Fruit fly (Drosophila melanogaster): Measurements from ENCODE around the gene CG34178.

Gene CG34178

DNA sequence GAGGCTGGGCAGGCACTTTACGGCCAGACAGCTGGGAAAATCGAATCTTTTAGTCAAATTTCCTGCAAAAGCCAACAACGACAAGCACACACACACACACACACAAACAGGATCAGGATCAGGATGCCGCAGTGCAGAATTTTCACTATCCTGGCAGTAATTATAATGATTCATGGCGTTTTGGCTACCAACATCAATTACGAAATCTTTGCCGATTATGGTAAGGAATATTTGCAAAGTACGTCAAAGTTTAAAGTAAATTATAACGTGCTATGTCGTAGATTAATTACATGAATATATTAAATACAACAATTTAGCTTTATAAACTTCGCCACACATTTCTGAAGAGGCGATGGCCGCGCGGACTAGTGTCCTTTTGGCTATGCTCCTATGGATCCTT is at the start of gene CG34178, which contains the start of gene CG34177:
TSS of gene CG34178 (plus strand) at position 301 of the 400 bp plus-strand sequence.
TSS of gene CG34177 (plus strand) at position 301 of the 400 bp plus-strand sequence.
- TF ChIP-seq CTCF (optimal IDR thresholded peaks at IDR 0.05) = no peak
- TF ChIP-seq CG8478 (optimal IDR thresholded peaks at IDR 0.05) = no peak

DNA sequence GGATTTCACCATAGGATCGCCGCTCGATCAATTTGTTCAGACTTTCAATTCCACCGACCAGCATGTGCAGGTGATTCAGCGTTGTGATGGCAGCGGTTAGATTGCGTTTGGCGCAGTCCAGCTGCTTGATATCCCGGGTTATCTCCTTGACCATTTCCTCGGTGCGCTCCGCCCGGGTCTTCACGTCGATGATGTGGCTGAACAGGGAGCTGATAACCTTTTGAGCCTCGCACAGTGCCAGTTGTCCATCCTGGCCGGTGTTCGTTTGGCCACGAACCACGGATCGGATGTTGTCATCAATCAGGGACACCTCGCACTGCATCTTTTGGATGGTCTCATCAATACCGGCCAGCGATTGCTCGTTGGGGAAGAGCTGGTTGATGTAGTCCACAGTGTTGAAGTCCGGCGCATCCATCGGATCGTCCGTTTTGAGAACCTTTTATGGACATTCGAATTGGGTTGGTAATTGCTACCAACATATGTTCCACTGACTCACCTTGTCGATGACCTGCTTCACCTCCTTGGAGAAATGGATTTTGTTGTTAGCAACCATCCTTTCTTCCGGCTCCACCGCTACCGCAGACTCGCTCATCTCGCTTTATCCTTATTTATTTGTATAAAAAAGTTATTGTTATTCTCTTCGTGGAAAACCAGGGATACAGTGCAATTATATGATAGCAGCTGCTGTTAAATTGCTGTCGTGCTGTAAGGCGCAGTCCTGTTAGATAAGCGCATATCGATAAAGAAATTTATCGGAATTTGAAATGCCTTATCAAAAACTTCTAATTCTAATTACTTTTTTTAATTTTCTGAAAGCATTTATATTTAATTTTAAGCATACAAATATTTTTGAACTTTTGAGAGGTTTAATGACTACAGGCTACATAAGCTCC is 48.1 kb upstream of the CG34178 start, which contains the start of gene Vps53:
TSS of gene Vps53 (minus strand) at position 676 of the 893 bp plus-strand sequence.
- no peak for TF ChIP-seq CG8478 (optimal IDR thresholded peaks at IDR 0.05)
- no peak for TF ChIP-seq CTCF (optimal IDR thresholded peaks at IDR 0.05)

DNA sequence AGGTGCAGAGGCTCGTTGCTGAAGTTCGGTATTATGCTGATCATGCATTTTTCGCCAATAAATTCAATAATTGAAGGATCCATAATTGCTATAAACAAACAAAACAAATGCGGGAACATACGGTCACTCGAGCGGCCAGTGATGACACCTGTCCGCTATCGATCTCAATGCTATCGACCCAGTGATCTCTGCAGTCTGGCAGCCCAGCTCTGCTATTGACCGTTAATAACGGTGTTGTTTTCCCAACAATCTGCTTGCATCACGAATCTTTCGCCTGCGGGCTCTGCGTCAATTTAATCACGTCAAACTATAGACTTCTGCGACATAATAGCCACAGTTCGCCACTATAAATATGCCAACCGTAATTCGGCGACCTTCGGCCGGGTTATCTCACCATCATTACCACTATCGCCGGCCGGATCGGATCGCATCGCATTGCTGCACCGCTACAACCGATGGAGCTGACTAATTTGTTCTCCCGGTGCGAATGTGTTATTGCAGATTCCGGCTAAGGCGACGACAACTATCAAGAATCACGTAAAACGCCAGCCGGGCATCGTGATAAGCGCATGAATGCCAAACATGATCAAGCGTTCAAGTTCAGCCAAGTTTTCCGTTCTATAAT is 46.7 kb upstream of the CG34178 start, which contains the start of gene Psf2:
TSS of gene Psf2 (minus strand) at position 431 of the 625 bp plus-strand sequence.
- TF ChIP-seq CTCF (optimal IDR thresholded peaks at IDR 0.05) = peak in 1 of 2 experiments; percentile 23
- no peak for TF ChIP-seq CG8478 (optimal IDR thresholded peaks at IDR 0.05)

- TF ChIP-seq CTCF (optimal IDR thresholded peaks at IDR 0.05) = no peak
- TF ChIP-seq CG8478 (optimal IDR thresholded peaks at IDR 0.05) = no peak
Observed at dm6 chr2L:4388027-4388426, 45.7 kb upstream of the CG34178 start, which contains the start of gene Tps1. Gene Tps1, plus strand, starts transcription at chr2L:4388327.

DNA sequence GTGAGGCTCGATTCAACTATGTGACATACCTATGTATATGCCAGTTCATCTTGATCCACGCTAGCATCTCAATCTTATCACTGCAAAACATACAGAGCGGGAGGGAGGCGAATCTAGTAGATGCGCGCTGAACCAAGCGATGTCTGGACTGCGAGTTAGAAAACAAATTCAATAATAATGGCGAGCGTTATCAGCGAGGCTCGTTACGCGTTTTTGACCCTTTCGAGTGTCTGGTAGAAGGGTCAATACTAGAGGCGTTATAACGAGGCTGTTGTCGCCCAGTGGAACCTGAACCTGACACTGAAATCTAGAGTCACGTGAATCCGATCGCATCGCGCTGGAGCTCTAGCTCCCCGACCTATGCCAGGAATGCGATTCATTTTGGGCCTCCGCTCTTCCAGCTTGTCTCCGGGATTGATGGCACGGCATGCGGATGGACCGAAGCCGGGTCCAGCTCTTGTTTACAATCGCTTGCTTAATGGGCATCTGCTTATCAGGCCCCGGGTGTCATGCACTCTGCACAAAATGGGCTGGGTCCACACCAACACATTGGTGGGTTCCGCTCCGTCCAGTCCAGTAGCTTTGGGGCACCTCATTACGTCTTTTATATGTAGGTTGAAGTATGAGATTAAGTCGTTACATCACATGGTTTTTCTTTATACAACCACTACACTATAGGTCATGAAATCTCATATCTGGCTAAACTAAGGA is 44.1 kb upstream of the CG34178 start:
- no peak for TF ChIP-seq CTCF (optimal IDR thresholded peaks at IDR 0.05)
- TF ChIP-seq CG8478 (optimal IDR thresholded peaks at IDR 0.05) = no peak

DNA sequence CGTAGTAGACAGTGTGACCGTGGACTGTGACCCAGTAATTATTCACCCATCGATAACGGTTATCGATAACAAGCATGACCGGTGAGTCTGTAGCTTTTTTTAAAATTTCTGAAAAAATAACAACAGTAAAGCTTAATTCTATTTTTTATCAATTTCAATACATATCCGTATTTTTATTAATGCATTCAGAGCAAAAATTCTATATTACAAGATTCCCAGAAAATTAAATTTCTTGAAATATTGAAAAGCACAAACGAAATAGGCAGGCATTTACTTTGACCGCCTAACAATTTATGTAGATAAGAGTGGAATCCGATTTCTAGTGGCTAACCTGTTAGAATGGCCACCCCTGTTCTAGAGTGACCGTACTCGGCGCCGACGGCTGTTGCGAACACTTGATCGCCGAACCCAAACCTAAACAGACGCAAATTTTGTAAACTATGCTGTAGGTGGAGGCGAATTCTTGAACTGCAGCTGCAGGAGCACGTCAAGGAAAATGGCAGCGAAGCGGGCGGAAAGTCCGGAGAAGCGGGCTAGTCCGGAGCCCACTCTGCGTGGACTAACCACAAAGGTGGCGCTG is 39.8 kb upstream of the CG34178 start, which contains the start of gene CG3652:
TSS of gene CG3652 (minus strand) at position 35 of the 580 bp plus-strand sequence.
- TF ChIP-seq CG8478 (optimal IDR thresholded peaks at IDR 0.05) (no peak), CTCF (optimal IDR thresholded peaks at IDR 0.05) (peak; percentile 22 to 33)

DNA sequence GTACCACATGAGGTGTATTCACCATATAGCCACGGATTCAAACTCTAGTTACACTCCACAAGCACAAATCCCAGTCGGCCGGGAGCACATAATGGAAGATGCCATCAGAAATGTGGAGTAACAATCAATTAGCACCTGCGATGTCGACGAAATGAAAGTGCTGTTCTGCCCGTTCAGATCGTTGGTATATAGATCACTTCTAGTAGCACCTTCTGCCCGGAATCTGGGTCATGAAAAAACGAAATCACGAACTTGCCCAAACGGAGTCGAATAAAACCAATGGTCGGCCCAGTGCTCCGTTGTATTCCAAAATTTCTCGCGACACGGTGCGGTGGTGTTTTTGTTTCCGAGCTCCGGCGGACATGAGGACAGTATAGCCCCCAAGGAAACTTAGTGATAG is 33.1 kb upstream of the CG34178 start, which contains the start of gene CG33003:
TSS of gene CG33003 (plus strand) at position 301 of the 400 bp plus-strand sequence.
- no peak for TF ChIP-seq CTCF (optimal IDR thresholded peaks at IDR 0.05)

DNA sequence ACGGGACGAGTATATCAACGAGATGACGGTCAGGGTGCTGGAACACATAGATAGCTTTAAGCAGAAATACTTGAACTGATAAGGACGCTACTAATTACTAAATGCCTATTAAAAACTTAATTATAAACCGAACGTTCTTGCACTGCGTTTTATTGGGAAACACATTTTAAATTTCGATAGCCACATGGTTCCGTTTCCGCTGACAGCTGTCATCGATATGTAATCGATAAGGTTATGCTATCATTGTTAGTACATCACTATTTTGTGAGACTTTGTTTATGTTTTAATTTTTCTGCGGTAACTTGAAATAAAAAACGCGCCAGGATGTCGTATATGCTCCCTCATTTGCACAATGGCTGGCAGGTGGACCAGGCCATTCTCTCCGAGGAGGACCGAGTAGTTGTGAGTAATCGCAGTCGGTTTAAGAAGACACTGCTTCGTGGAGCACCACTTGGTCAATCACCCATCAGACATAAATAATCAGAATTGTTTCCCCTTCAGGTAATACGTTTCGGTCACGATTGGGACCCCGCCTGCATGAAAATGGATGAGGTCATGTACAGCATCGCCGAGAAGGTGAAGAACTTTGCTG is 30.6 kb upstream of the CG34178 start, which contains the start of gene Dim1:
TSS of gene Dim1 (plus strand) at position 239 of the 592 bp plus-strand sequence.
- TF ChIP-seq CG8478 (optimal IDR thresholded peaks at IDR 0.05) = no peak

dm6 chr2L:4410855-4411254 is 22.9 kb upstream of the CG34178 start, which contains the start of gene CG43055:
Gene CG43055, plus strand, starts transcription at chr2L:4411155.
- TF ChIP-seq CTCF (optimal IDR thresholded peaks at IDR 0.05) = no peak
- TF ChIP-seq CG8478 (optimal IDR thresholded peaks at IDR 0.05) = no peak

- no peak for TF ChIP-seq CTCF (optimal IDR thresholded peaks at IDR 0.05)
- no peak for TF ChIP-seq CG8478 (optimal IDR thresholded peaks at IDR 0.05)
Observed at dm6 chr2L:4414059-4414458, 19.6 kb upstream of the CG34178 start.

dm6 chr2L:4416089-4416488 is 17.6 kb upstream of the CG34178 start:
- TF ChIP-seq CG8478 (optimal IDR thresholded peaks at IDR 0.05) (no peak), CTCF (optimal IDR thresholded peaks at IDR 0.05) (no peak)

dm6 chr2L:4416903-4417302 is 16.8 kb upstream of the CG34178 start:
- TF ChIP-seq CTCF (optimal IDR thresholded peaks at IDR 0.05) (no peak), CG8478 (optimal IDR thresholded peaks at IDR 0.05) (no peak)

DNA sequence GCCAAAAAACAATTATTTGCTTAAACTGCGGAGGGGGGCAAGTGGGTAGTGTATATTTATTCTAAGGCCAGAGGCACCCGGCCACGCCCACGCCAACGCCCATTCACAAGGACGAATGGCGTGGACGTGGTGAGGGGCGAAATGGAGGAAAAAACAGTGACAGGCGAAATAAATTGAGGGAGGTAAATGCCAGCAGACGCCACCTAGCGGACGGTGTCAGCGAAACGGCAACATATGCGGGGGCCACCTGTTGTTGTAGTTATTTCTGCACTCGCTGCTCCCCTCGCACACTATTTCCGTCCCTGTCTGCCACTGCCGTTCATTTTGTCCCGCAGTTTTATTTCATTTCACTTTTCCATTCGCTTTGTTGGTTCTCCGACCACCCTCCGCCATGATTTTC is 15.7 kb upstream of the CG34178 start:
- TF ChIP-seq CG8478 (optimal IDR thresholded peaks at IDR 0.05) (no peak), CTCF (optimal IDR thresholded peaks at IDR 0.05) (peak; percentile 87 to 94)

DNA sequence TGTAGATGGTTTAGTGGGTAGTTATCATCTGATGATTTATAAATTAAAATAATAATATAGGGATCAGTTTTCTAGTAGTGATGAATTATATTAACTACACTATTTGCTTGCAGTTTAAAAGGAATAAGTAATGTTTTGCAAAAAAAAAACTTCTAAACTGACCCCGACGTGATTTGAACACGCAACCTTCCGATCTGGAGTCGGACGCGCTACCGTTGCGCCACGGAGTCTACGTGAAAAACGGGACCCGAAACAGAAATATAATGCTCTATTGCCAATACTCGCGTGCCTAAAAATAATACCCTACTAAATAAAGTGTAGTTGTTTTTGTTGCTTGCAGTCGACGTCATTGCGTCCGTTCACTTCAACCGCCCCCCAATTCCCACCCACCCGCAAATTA is 14.9 kb upstream of the CG34178 start:
- TF ChIP-seq CTCF (optimal IDR thresholded peaks at IDR 0.05) = no peak
- no peak for TF ChIP-seq CG8478 (optimal IDR thresholded peaks at IDR 0.05)
